Fruit fly (Drosophila melanogaster) whole organism: ENCODE data around the gene CG31673.

Source experiments
- CG8478 ChIP-seq: fragments of >200 bp; optimal IDR thresholded peaks from 2 replicates; lab custom pipeline; 2018; ENCODE audit warnings: inconsistent platforms
- Dll ChIP-seq: fragments of >200 bp; optimal IDR thresholded peaks from 2 replicates; lab custom pipeline; 2017
- EcR ChIP-seq, 2 experiments: fragments of >200 bp; optimal IDR thresholded peaks; 2 replicates each; lab custom pipeline; 2017; ENCODE audit warnings: missing biosample characterization in 2 of 2, missing genetic modification characterization in 2 of 2, missing genetic modification reagents in 2 of 2
- pan ChIP-seq: fragments of >200 bp; optimal IDR thresholded peaks from 2 replicates; lab custom pipeline; 2017
- psq ChIP-seq: fragments of >200 bp; optimal IDR thresholded peaks from 2 replicates; lab custom pipeline; 2017
- usp ChIP-seq: fragments of >200 bp; optimal IDR thresholded peaks from 2 replicates; lab custom pipeline; 2017; ENCODE audit warnings: missing biosample characterization, missing genetic modification characterization, mixed read lengths

The CG31673 gene

DNA sequence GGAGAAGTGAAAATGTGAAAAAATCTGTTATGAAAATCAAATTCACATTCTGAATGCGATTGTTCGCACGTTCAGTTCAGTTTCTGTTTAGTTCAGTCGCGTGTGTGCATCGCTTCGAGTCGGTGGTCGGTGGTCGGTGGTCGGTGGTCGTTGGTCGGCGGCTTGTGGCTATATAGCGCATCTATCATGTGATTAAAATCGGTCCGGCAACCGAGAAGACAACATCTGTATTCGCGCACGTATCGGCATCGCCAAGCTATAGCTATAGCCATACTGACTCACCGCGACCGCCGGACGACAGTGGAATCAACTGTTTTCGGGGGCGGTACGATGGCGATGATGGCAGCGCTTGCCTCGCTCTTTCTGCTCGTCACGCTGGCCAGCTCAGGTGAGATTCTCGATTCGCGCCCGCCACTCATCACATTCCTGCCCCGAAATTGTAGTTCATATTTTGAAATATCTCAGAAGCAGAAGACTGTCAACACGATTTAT is 40.4 kb downstream of the CG31673 start, which contains the start of gene CG14401:
CG14401 (plus strand) TSS at position 51 of the 492 bp plus-strand sequence.
- TF ChIP-seq EcR (GFP tag; optimal IDR thresholded peaks at IDR 0.05; lab: Kevin White, UChicago): no peak
- TF ChIP-seq psq (lab: Kevin White, UChicago): no peak
- TF ChIP-seq CG8478 (lab: Kevin White, UChicago): no peak
- TF ChIP-seq Dll: no peak

DNA sequence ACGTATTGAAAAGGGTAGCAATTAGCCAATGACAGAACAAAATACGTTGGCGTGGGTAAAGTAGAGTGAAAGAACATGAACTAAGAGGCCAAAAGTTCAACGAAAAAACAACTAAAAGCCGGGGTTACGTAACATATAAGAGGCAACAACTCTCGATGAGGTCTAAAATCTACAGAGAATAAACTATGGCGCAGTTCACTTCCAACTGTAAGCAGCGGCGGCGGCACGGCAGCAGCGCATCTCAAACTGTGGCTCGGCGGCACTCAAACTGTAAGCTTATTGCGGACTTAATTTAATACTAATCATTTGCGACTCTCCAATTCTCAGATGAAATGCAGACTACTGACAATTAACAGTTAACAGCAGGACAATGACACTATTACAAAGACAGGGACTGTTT is 45.1 kb downstream of the CG31673 start:
- TF ChIP-seq usp (GFP tag; lab: Kevin White, UChicago) (no peak), CG8478 (lab: Kevin White, UChicago) (no peak), Dll (no peak), EcR (GFP tag; optimal IDR thresholded peaks at IDR 0.05; lab: Kevin White, UChicago) (no peak), psq (lab: Kevin White, UChicago) (no peak), pan (lab: Kevin White, UChicago) (no peak)

DNA sequence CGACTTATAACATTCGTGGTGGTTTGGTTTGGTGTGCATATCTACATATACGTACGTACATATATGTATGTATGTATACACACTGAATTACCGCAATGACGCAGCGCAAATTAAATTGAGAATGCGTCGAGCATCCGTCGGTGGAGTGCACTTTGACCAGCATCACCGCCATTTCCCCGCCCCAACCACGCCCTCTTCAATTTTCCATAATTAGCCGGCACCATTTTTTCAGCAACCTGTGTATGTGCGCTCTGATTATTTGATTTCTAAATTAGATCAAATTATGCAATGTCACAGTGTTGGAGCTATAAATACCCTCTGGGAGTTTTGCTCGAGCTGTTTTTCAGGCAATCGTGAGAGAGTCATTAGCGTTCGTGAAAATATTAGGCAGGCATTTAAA is 48.6 kb downstream of the CG31673 start:
- TF ChIP-seq usp (GFP tag; lab: Kevin White, UChicago) (no peak), pan (lab: Kevin White, UChicago) (no peak), Dll (no peak), CG8478 (lab: Kevin White, UChicago) (no peak), psq (lab: Kevin White, UChicago) (no peak), EcR (GFP tag; optimal IDR thresholded peaks at IDR 0.05; lab: Kevin White, UChicago) (no peak)

DNA sequence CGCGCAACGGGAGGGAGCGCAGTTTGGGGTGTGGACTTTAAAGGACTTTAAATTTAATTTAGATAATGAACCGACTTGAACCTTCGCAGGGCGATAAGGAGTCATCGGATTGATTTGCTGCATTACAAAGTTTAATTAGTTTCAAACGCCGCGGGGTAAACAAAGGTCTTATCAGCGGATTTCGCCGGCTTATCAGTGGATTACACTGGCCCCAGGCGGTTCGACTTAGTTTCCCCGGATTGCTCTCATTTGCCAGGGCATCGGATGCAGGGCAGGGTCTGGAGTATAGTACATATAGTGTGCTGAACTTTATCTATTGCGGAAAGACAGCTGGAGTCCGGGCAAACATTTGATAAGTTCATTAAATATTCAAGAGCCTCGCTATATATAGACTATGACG is 49.1 kb downstream of the CG31673 start:
- TF ChIP-seq psq (lab: Kevin White, UChicago) (no peak), Dll (no peak), pan (lab: Kevin White, UChicago) (no peak), EcR (GFP tag; optimal IDR thresholded peaks at IDR 0.05; lab: Kevin White, UChicago) (no peak), CG8478 (lab: Kevin White, UChicago) (no peak), usp (GFP tag; lab: Kevin White, UChicago) (no peak)

DNA sequence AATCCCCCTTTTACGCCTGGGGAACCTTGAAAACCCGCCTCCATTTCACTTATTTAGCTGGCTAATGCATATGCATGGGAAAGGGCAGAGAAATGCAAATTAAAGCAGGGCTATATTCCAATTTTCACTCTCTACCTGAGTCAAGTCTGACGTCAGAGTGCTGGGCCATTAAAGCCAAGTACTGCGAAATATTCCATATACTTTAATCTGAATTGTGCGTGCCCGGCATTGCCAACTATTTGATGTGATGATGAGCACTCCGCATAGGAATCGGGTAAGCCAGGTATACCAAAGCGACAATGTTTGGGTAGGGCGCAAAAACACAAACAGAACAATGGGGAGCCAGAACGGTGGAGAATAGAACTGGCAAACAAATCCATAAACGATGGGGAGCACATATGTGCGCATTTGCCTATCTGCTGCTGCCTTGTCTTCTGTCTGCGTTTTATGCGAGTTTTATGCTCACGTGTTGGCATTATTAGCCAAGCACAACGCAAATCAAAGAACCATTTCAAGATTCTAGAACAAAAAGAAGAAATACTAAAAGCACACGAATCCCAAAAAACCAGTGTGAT is 50.2 kb downstream of the CG31673 start:
- no peak for TF ChIP-seq EcR (GFP tag; optimal IDR thresholded peaks at IDR 0.05; lab: Kevin White, UChicago)
- no peak for TF ChIP-seq CG8478 (lab: Kevin White, UChicago)

DNA sequence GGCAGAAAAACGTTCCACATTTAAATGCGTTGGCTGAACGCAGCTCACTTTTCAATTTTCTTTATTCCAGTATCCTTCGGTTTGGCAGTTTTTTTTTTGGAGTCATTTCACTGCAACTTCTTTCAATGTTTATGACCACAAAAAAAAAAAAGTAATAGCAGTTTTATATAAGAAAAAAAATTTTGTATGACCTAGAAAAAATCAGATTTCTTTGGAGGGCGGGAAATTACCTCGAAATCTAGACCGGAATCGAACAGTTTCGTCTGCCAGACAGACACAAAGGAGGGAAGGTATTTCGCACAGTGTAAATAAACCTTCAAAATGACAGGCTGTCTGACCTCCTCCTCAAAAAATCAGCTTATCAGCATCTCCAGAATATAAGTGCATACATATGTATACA is 51.1 kb downstream of the CG31673 start:
- TF ChIP-seq CG8478 (lab: Kevin White, UChicago) (no peak), psq (lab: Kevin White, UChicago) (no peak), Dll (no peak), usp (GFP tag; lab: Kevin White, UChicago) (no peak), pan (lab: Kevin White, UChicago) (no peak), EcR (GFP tag; optimal IDR thresholded peaks at IDR 0.05; lab: Kevin White, UChicago) (no peak)
